Worm (Caenorhabditis elegans) whole organism, L2 larva: ENCODE results near the gene F59B1.6.

ENCODE experiments used
- C34F6.9 ChIP-seq: fragments of 150-350 bp; optimal IDR thresholded peaks from 2 replicates; lab custom pipeline; 2014; ENCODE audit warnings: missing biosample characterization, missing genetic modification characterization
- R02D3.7 ChIP-seq: fragments of 150-350 bp; optimal IDR thresholded peaks from 2 replicates; lab custom pipeline; 2014; ENCODE audit warnings: missing biosample characterization, missing genetic modification characterization
- alr-1 ChIP-seq: fragments of 150-350 bp; optimal IDR thresholded peaks from 2 replicates; lab custom pipeline; 2014; ENCODE audit warnings: missing biosample characterization, missing genetic modification characterization
- aly-2 ChIP-seq: fragments of 150-350 bp; optimal IDR thresholded peaks from 2 replicates; lab custom pipeline; 2014; ENCODE audit warnings: missing biosample characterization, missing genetic modification characterization
- ama-1 ChIP-seq: fragments of 150-350 bp; optimal IDR thresholded peaks from 2 replicates; lab custom pipeline; 2018; ENCODE audit warnings: inconsistent platforms
- blmp-1 ChIP-seq: sonication (generic microtip); optimal IDR thresholded peaks from 2 replicates; lab custom pipeline; 2017; ENCODE audit warnings: missing genetic modification characterization, mild to moderate bottlenecking, missing compliant biosample characterization, antibody characterized with exemption, moderate library complexity; ENCODE audit not compliant: insufficient read depth
- ceh-16 ChIP-seq: fragments of 150-350 bp; optimal IDR thresholded peaks from 2 replicates; lab custom pipeline; 2014; ENCODE audit warnings: missing biosample characterization, missing genetic modification characterization
- ceh-82 ChIP-seq: fragments of 150-350 bp; optimal IDR thresholded peaks from 2 replicates; lab custom pipeline; 2014; ENCODE audit warnings: missing biosample characterization, missing genetic modification characterization
- crh-2 ChIP-seq: sonication (generic microtip); optimal IDR thresholded peaks from 2 replicates; lab custom pipeline; 2017; ENCODE audit warnings: missing biosample characterization, missing genetic modification characterization
- dmd-4 ChIP-seq: sonication (generic microtip); optimal IDR thresholded peaks from 2 replicates; lab custom pipeline; 2017; ENCODE audit warnings: missing biosample characterization, missing genetic modification characterization
- egl-27 ChIP-seq: sonication (generic microtip); optimal IDR thresholded peaks from 3 replicates; lab custom pipeline; 2017; ENCODE audit warnings: missing biosample characterization, missing genetic modification reagents, missing genetic modification characterization
- elt-1 ChIP-seq: fragments of 150-350 bp; optimal IDR thresholded peaks from 2 replicates; lab custom pipeline; 2014; ENCODE audit warnings: missing biosample characterization, missing genetic modification characterization
- elt-3 ChIP-seq: sonication (generic microtip); optimal IDR thresholded peaks from 2 replicates; lab custom pipeline; 2017; ENCODE audit warnings: missing biosample characterization, missing genetic modification characterization
- fos-1 ChIP-seq: fragments of 150-350 bp; optimal IDR thresholded peaks from 2 replicates; lab custom pipeline; 2014; ENCODE audit warnings: missing biosample characterization, missing genetic modification characterization
- gmeb-1 ChIP-seq: fragments of 150-350 bp; optimal IDR thresholded peaks from 2 replicates; lab custom pipeline; 2014; ENCODE audit warnings: missing biosample characterization, missing genetic modification characterization
- lin-11 ChIP-seq: fragments of 150-350 bp; sonication (generic microtip); optimal IDR thresholded peaks from 2 replicates; lab custom pipeline; 2014; ENCODE audit warnings: missing biosample characterization, missing genetic modification characterization, inconsistent platforms, mixed read lengths
- lsy-2 ChIP-seq, 2 experiments: fragments of 150-350 bp in 1 of 2; sonication (generic microtip) in 1 of 2; optimal IDR thresholded peaks; 2 replicates each; lab custom pipeline; 2014 to 2017; ENCODE audit warnings: missing biosample characterization in 2 of 2, missing genetic modification characterization in 2 of 2
- mbf-1 ChIP-seq: sonication (generic microtip); optimal IDR thresholded peaks from 2 replicates; lab custom pipeline; 2017; ENCODE audit warnings: missing biosample characterization, missing genetic modification characterization
- mdl-1 ChIP-seq, 2 experiments: fragments of 150-350 bp in 1 of 2; sonication (generic microtip) in 1 of 2; optimal IDR thresholded peaks; 2 replicates each; lab custom pipeline; 2017; ENCODE audit warnings: missing biosample characterization in 2 of 2, missing genetic modification characterization in 2 of 2
- nhr-10 ChIP-seq: sonication (generic microtip); optimal IDR thresholded peaks from 2 replicates; lab custom pipeline; 2017; ENCODE audit warnings: missing biosample characterization, missing genetic modification characterization
- nhr-11 ChIP-seq: fragments of 150-350 bp; optimal IDR thresholded peaks from 2 replicates; lab custom pipeline; 2014; ENCODE audit warnings: missing biosample characterization, missing genetic modification characterization
- nhr-129 ChIP-seq: fragments of 150-350 bp; optimal IDR thresholded peaks from 2 replicates; lab custom pipeline; 2014; ENCODE audit warnings: missing biosample characterization, missing genetic modification characterization
- nhr-23 ChIP-seq: fragments of 150-350 bp; optimal IDR thresholded peaks from 2 replicates; lab custom pipeline; 2014; ENCODE audit warnings: missing biosample characterization, missing genetic modification reagents, missing genetic modification characterization
- nhr-237 ChIP-seq: fragments of 150-350 bp; optimal IDR thresholded peaks from 2 replicates; lab custom pipeline; 2014; ENCODE audit warnings: missing biosample characterization, missing genetic modification characterization
- nhr-6 ChIP-seq: fragments of 150-350 bp; optimal IDR thresholded peaks from 2 replicates; lab custom pipeline; 2014; ENCODE audit warnings: missing biosample characterization, missing genetic modification characterization
- nhr-77 ChIP-seq: fragments of 150-350 bp; optimal IDR thresholded peaks from 2 replicates; lab custom pipeline; 2014; ENCODE audit warnings: missing biosample characterization, missing genetic modification characterization
- peb-1 ChIP-seq: fragments of 150-350 bp; optimal IDR thresholded peaks from 2 replicates; lab custom pipeline; 2014; ENCODE audit warnings: missing biosample characterization, missing genetic modification characterization
- sem-4 ChIP-seq: fragments of 150-350 bp; optimal IDR thresholded peaks from 2 replicates; lab custom pipeline; 2014; ENCODE audit warnings: missing biosample characterization, missing genetic modification reagents, missing genetic modification characterization
- skn-1 ChIP-seq: sonication (generic microtip); optimal IDR thresholded peaks from 2 replicates; lab custom pipeline; 2017; ENCODE audit warnings: missing biosample characterization, missing genetic modification characterization
- sma-3 ChIP-seq: sonication (generic microtip); optimal IDR thresholded peaks from 2 replicates; lab custom pipeline; 2016; ENCODE audit warnings: missing genetic modification reagents, missing genetic modification characterization, missing compliant biosample characterization
- unc-39 ChIP-seq: fragments of 150-350 bp; optimal IDR thresholded peaks from 2 replicates; lab custom pipeline; 2014; ENCODE audit warnings: missing biosample characterization, missing genetic modification characterization
- zag-1 ChIP-seq: fragments of 150-350 bp; optimal IDR thresholded peaks from 2 replicates; lab custom pipeline; 2014; ENCODE audit warnings: missing biosample characterization, missing genetic modification characterization
- ztf-1 ChIP-seq: fragments of 200-800 bp; sonication (Bioruptor generic); conservative IDR thresholded peaks from 2 replicates; pipeline ENCODE4 v1.3.6; 2022; ENCODE audit warnings: missing genetic modification characterization, missing compliant biosample characterization

F59B1.6 gene

ce11 chrV:3673080-3673479 is 41.6 kb upstream of the F59B1.6 start, which contains the start of gene pals-33:
pals-33 (plus strand) TSS chrV:3673380.
- TF ChIP-seq lsy-2 (tag; optimal IDR thresholded peaks at IDR 0.05; lab: Kevin White, UChicago) (no peak), ceh-16 (no peak), fos-1 (tag; lab: Kevin White, UChicago) (no peak), gmeb-1 (tag; lab: Kevin White, UChicago) (no peak), elt-3 (tag; lab: Kevin White, UChicago) (no peak), dmd-4 (tag; lab: Kevin White, UChicago) (no peak), nhr-129 (tag; lab: Kevin White, UChicago) (no peak), ztf-1 (GFP tag; lab: Robert Waterston, UW) (no peak), ama-1 (lab: Kevin White, UChicago) (no peak), egl-27 (tag; lab: Kevin White, UChicago) (no peak), nhr-10 (tag; lab: Kevin White, UChicago) (no peak), nhr-6 (tag; lab: Kevin White, UChicago) (no peak), unc-39 (tag; lab: Kevin White, UChicago) (no peak)

ce11 chrV:3670499-3670898 is 39.0 kb upstream of the F59B1.6 start, which contains the start of gene Y39H10B.3:
Y39H10B.3 (plus strand) TSS chrV:3670799.
- TF ChIP-seq nhr-6 (tag; lab: Kevin White, UChicago) (no peak), ceh-16 (no peak)

- TF ChIP-seq R02D3.7 (tag; lab: Kevin White, UChicago) (no peak), lin-11 (tag; lab: Kevin White, UChicago) (no peak), sma-3 (GFP tag; lab: Kevin White, UChicago) (no peak)
These were observed 37.0 kb upstream of the F59B1.6 start, which contains the start of gene Y39H10B.2 for ce11 chrV:3668464-3668863. Y39H10B.2 (plus strand) TSS chrV:3668764.

- TF ChIP-seq lsy-2 (tag; optimal IDR thresholded peaks at IDR 0.05; lab: Kevin White, UChicago) (no peak), C34F6.9 (tag; lab: Kevin White, UChicago) (no peak), ceh-16 (no peak), alr-1 (tag; lab: Kevin White, UChicago) (no peak), mdl-1 (tag; optimal IDR thresholded peaks at IDR 0.05; lab: Kevin White, UChicago) (no peak), mbf-1 (tag; lab: Kevin White, UChicago) (no peak), peb-1 (tag; lab: Kevin White, UChicago) (no peak), ceh-82 (tag; lab: Kevin White, UChicago) (no peak), nhr-77 (tag; lab: Kevin White, UChicago) (no peak), crh-2 (tag; lab: Kevin White, UChicago) (no peak), sma-3 (GFP tag; lab: Kevin White, UChicago) (no peak), skn-1 (tag; lab: Kevin White, UChicago) (no peak), fos-1 (tag; lab: Kevin White, UChicago) (no peak), ztf-1 (GFP tag; lab: Robert Waterston, UW) (no peak), nhr-10 (tag; lab: Kevin White, UChicago) (no peak), zag-1 (tag; lab: Kevin White, UChicago) (no peak), dmd-4 (tag; lab: Kevin White, UChicago) (no peak), unc-39 (tag; lab: Kevin White, UChicago) (no peak)
These were observed 35.4 kb upstream of the F59B1.6 start, which contains the start of gene str-113 for ce11 chrV:3666887-3667286. str-113 (minus strand) TSS chrV:3666987.

ce11 chrV:3659472-3659871 is 28.0 kb upstream of the F59B1.6 start, which contains the start of gene acr-23:
acr-23 (minus strand) TSS chrV:3659572.
- no peak for TF ChIP-seq mbf-1 (tag; lab: Kevin White, UChicago)
- no peak for TF ChIP-seq blmp-1 (tag; lab: Kevin White, UChicago)
- TF ChIP-seq sma-3 (GFP tag; lab: Kevin White, UChicago): no peak
- no peak for TF ChIP-seq skn-1 (tag; lab: Kevin White, UChicago)
- TF ChIP-seq nhr-23 (tag; lab: Kevin White, UChicago): no peak
- no peak for TF ChIP-seq nhr-129 (tag; lab: Kevin White, UChicago)
- TF ChIP-seq aly-2 (tag; lab: Kevin White, UChicago): no peak
- TF ChIP-seq ceh-16: no peak
- TF ChIP-seq nhr-11 (tag; lab: Kevin White, UChicago): no peak
- no peak for TF ChIP-seq elt-1 (tag; lab: Kevin White, UChicago)
- no peak for TF ChIP-seq sem-4 (tag; lab: Kevin White, UChicago)
- TF ChIP-seq gmeb-1 (tag; lab: Kevin White, UChicago): no peak
- TF ChIP-seq nhr-237: no peak
- TF ChIP-seq lin-11 (tag; lab: Kevin White, UChicago): no peak
- TF ChIP-seq, all 48 proteins: peak for 0
